Fruit fly (Drosophila melanogaster) whole organism, wandering third instar larva: ENCODE measurements around the gene Cyp6t1.

ENCODE experiments used
- Abd-B ChIP-seq: fragments of >200 bp; optimal IDR thresholded peaks from 2 replicates; lab custom pipeline; 2017; ENCODE audit warnings: missing biosample characterization, missing genetic modification characterization
- CG32264 ChIP-seq: fragments of 200-800 bp; sonication (Bioruptor generic); optimal IDR thresholded peaks from 2 replicates; lab custom pipeline; 2016; ENCODE audit warnings: missing biosample characterization, missing genetic modification characterization
- CG9705 ChIP-seq: fragments of 200-800 bp; sonication (Bioruptor generic); optimal IDR thresholded peaks from 2 replicates; lab custom pipeline; 2018; ENCODE audit warnings: missing biosample characterization, mild to moderate bottlenecking, missing genetic modification characterization
- CrebA ChIP-seq: fragments of 200-800 bp; sonication (Bioruptor generic); optimal IDR thresholded peaks from 2 replicates; lab custom pipeline; 2016; ENCODE audit warnings: missing biosample characterization, mild to moderate bottlenecking, missing genetic modification characterization, borderline replicate concordance
- Dif ChIP-seq: fragments of 200-275, 200-300 bp; sonication (Bioruptor generic); optimal IDR thresholded peaks from 2 replicates; lab custom pipeline; 2018; ENCODE audit warnings: missing biosample characterization, missing genetic modification characterization; ENCODE audit not compliant: partially characterized antibody
- GATAd ChIP-seq: sonication (Bioruptor generic); optimal IDR thresholded peaks from 2 replicates; lab custom pipeline; 2016; ENCODE audit warnings: missing biosample characterization, missing genetic modification characterization
- HLH106 ChIP-seq: fragments of 200-800 bp; optimal IDR thresholded peaks from 3 replicates; lab custom pipeline; 2019; ENCODE audit warnings: missing biosample characterization, mild to moderate bottlenecking, missing genetic modification characterization, moderate library complexity
- Hnf4 ChIP-seq: fragments of 200-800 bp; sonication (Bioruptor generic); optimal IDR thresholded peaks from 2 replicates; lab custom pipeline; 2016; ENCODE audit warnings: missing biosample characterization, mild to moderate bottlenecking, missing genetic modification characterization
- Hr83 ChIP-seq: fragments of 200-300 bp; sonication (Bioruptor generic); optimal IDR thresholded peaks from 2 replicates; lab custom pipeline; 2016; ENCODE audit warnings: missing biosample characterization, mild to moderate bottlenecking, missing genetic modification characterization, moderate library complexity; ENCODE audit not compliant: poor library complexity, severe bottlenecking
- Jra ChIP-seq: sonication (Bioruptor generic); optimal IDR thresholded peaks from 2 replicates; lab custom pipeline; 2016; ENCODE audit warnings: missing biosample characterization, missing genetic modification characterization
- Mio ChIP-seq: sonication (Bioruptor generic); optimal IDR thresholded peaks from 2 replicates; lab custom pipeline; 2016; ENCODE audit warnings: missing biosample characterization, missing genetic modification characterization
- Myc ChIP-seq: fragments of >200 bp; optimal IDR thresholded peaks from 2 replicates; lab custom pipeline; 2017
- N ChIP-seq: fragments of >200 bp; optimal IDR thresholded peaks from 2 replicates; lab custom pipeline; 2018; ENCODE audit warnings: missing biosample characterization, missing external identifiers, missing genetic modification characterization
- Sp1 ChIP-seq: fragments of 200-800 bp; sonication (Bioruptor generic); optimal IDR thresholded peaks from 3 replicates; lab custom pipeline; 2019; ENCODE audit warnings: missing biosample characterization, mild to moderate bottlenecking, missing genetic modification characterization, moderate library complexity
- Vsx2 ChIP-seq: fragments of 200-300, 225-300 bp; sonication (Bioruptor generic); optimal IDR thresholded peaks from 2 replicates; lab custom pipeline; 2018; ENCODE audit warnings: missing biosample characterization, missing genetic modification characterization; ENCODE audit not compliant: partially characterized antibody
- brk ChIP-seq: fragments of 200-800 bp; sonication (Bioruptor generic); optimal IDR thresholded peaks from 2 replicates; lab custom pipeline; 2016; ENCODE audit warnings: missing biosample characterization, mild to moderate bottlenecking, missing genetic modification characterization
- dl ChIP-seq, 2 experiments: fragments of 175-275, 200-275 bp in 1 of 2; fragments of 200-275 bp in 1 of 2; sonication (Bioruptor generic); optimal IDR thresholded peaks; lab custom pipeline; 2018; ENCODE audit warnings: mild to moderate bottlenecking in 2 of 2, missing biosample characterization in 2 of 2, missing genetic modification characterization in 2 of 2, moderate library complexity in 2 of 2; ENCODE audit not compliant: partially characterized antibody in 2 of 2, insufficient read depth in 1 of 2
- dmrt93B ChIP-seq: fragments of 200-800 bp; sonication (Bioruptor generic); optimal IDR thresholded peaks from 2 replicates; lab custom pipeline; 2018; ENCODE audit warnings: missing biosample characterization, mild to moderate bottlenecking, missing genetic modification characterization
- ey ChIP-seq: fragments of 200-800 bp; sonication (Bioruptor generic); optimal IDR thresholded peaks from 2 replicates; lab custom pipeline; 2016; ENCODE audit warnings: missing biosample characterization, missing genetic modification characterization
- foxo ChIP-seq, 2 experiments: fragments of 200-800 bp; sonication (Bioruptor generic); optimal IDR thresholded peaks; 2 replicates in 1 of 2; 3 replicates in 1 of 2; lab custom pipeline; 2016 to 2017; ENCODE audit warnings: missing biosample characterization in 2 of 2, missing genetic modification characterization in 2 of 2
- h ChIP-seq: fragments of 200-800 bp; sonication (Bioruptor generic); optimal IDR thresholded peaks from 3 replicates; lab custom pipeline; 2016; ENCODE audit warnings: missing biosample characterization, mild to moderate bottlenecking, missing genetic modification characterization
- jim ChIP-seq: fragments of 175-275, 200-325 bp; sonication (Bioruptor generic); optimal IDR thresholded peaks from 2 replicates; lab custom pipeline; 2016; ENCODE audit warnings: missing biosample characterization, mild to moderate bottlenecking, missing genetic modification characterization
- pan ChIP-seq: fragments of >200 bp; optimal IDR thresholded peaks from 2 replicates; lab custom pipeline; 2017
- psq ChIP-seq: fragments of 200-800 bp; sonication (Bioruptor generic); optimal IDR thresholded peaks from 3 replicates; lab custom pipeline; 2017; ENCODE audit warnings: missing biosample characterization, mild to moderate bottlenecking, missing genetic modification characterization, moderate library complexity
- rgr ChIP-seq: fragments of 200-800 bp; sonication (Bioruptor generic); optimal IDR thresholded peaks from 3 replicates; lab custom pipeline; 2016; ENCODE audit warnings: missing biosample characterization, mild to moderate bottlenecking, missing genetic modification characterization
- sage ChIP-seq: fragments of 200-800 bp; sonication (Bioruptor generic); optimal IDR thresholded peaks from 2 replicates; lab custom pipeline; 2016; ENCODE audit warnings: missing biosample characterization, mild to moderate bottlenecking, missing genetic modification characterization
- tai ChIP-seq: sonication (Bioruptor generic); optimal IDR thresholded peaks from 2 replicates; lab custom pipeline; 2016; ENCODE audit warnings: missing biosample characterization, missing genetic modification characterization
- usp ChIP-seq: fragments of >200 bp; optimal IDR thresholded peaks from 2 replicates; lab custom pipeline; 2017; ENCODE audit warnings: missing biosample characterization, missing genetic modification characterization
- woc ChIP-seq: sonication (Bioruptor generic); optimal IDR thresholded peaks from 2 replicates; lab custom pipeline; 2016; ENCODE audit warnings: missing biosample characterization, mild to moderate bottlenecking, missing genetic modification characterization

The Cyp6t1 gene

DNA sequence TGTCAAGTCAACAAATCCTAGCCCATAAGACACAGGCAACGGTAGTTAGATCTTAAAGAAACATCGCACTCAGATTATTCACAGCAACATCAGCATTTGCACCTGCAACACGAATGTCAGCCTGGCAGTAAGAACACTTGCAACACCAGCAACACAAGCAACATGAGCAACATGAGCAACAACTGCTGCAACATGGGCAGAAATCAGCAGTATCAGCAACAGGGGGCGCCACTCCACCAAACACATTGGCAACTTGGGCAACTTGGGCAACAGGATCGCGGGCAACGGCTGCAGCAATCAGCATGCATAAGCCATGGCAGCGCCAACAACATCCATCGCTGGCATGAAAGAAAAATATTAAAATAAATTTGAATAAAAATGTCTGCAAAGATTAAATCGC is 43.8 kb upstream of the Cyp6t1 start:
- no peak for TF ChIP-seq Vsx2 (GFP tag; lab: Kevin White, UChicago)
- TF ChIP-seq Myc: no peak
- no peak for TF ChIP-seq pan (lab: Kevin White, UChicago)
- no peak for TF ChIP-seq psq
- no peak for TF ChIP-seq dmrt93B (GFP tag; lab: Kevin White, UChicago)
- no peak for TF ChIP-seq GATAd (GFP tag; lab: Kevin White, UChicago)
- no peak for TF ChIP-seq CG9705 (GFP tag; lab: Kevin White, UChicago)

DNA sequence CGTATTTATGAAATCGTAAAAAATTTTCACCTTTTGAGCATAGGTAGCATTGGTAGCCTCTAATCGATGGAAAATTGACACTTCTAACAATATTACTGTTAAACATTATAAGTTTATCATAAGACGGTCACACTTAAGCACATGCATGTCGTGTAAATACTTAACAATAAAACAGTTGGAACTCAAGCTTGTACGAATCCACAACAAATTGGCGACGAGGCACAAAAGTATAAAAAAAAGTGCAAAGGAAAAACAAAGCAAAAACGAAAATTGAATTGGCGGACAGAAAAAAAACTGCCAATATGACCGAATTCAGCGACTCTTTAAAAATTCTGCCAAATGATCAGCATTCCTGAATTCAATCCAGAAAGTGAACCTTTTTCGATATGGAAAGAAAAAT is 984 bp upstream of the Cyp6t1 start:
- TF ChIP-seq Sp1 (GFP tag; lab: Kevin White, UChicago) (no peak), dl (GFP tag; optimal IDR thresholded peaks at IDR 0.05; lab: Kevin White, UChicago; ENCODE audit: insufficient read depth in 1 of 2, partially characterized antibody in 2 of 2) (no peak), Vsx2 (GFP tag; lab: Kevin White, UChicago) (no peak), GATAd (GFP tag; lab: Kevin White, UChicago) (no peak), CG32264 (no peak), N (no peak), Myc (no peak), woc (no peak), Dif (GFP tag; lab: Kevin White, UChicago) (no peak), rgr (GFP tag; lab: Kevin White, UChicago) (no peak), sage (no peak), dmrt93B (GFP tag; lab: Kevin White, UChicago) (no peak), Jra (GFP tag; lab: Kevin White, UChicago) (no peak)

DNA sequence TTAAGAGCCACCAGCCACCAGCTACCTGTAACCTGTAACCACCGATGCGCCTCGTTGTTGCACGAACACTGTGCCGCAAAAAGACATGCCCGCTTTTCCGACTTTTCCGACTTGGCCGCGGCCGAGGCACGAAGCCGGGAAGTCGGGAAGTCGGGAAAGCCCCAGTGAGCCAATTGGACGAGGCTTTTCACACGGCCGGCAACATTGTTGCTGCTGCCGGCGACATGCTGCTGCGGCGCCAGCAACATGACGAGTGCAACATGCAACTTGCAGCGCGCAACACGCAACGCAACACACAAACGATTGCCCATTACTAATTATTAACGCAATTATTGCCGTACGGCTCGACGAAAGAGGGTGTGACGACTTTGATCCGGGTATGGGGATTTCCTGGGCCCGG is 11.5 kb downstream of the Cyp6t1 start:
- TF ChIP-seq Hr83 (no peak), brk (GFP tag; lab: Kevin White, UChicago) (no peak), Sp1 (GFP tag; lab: Kevin White, UChicago) (no peak), tai (no peak), CG32264 (no peak), Abd-B (GFP tag; lab: Kevin White, UChicago) (no peak), CrebA (no peak), usp (GFP tag; lab: Kevin White, UChicago) (no peak), sage (no peak), GATAd (GFP tag; lab: Kevin White, UChicago) (no peak), ey (no peak)

DNA sequence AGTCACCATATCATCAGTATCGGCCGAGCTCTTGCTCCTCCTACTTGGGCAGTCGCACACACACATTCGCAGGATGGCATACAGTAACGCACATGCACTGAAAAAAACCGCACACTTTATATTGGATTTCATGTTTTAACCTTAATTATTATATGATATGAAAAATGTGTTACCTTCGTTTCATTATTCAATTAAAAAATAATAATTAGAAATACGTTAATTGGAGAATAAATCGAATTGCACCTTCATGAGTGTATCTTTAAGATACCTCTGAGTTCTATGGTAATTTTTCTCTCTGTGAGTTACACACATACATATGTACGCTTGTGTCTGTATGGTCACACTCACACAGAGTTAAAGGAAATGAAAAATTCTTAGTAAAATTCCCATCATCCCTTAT is 22.0 kb downstream of the Cyp6t1 start:
- no peak for TF ChIP-seq pan (lab: Kevin White, UChicago)
- no peak for TF ChIP-seq jim (GFP tag; lab: Kevin White, UChicago)
- TF ChIP-seq Vsx2 (GFP tag; lab: Kevin White, UChicago): no peak
- TF ChIP-seq GATAd (GFP tag; lab: Kevin White, UChicago): no peak
- TF ChIP-seq foxo (GFP tag; optimal IDR thresholded peaks at IDR 0.05; lab: Kevin White, UChicago): no peak
- TF ChIP-seq Hnf4 (GFP tag; lab: Kevin White, UChicago): no peak
- TF ChIP-seq woc: no peak

DNA sequence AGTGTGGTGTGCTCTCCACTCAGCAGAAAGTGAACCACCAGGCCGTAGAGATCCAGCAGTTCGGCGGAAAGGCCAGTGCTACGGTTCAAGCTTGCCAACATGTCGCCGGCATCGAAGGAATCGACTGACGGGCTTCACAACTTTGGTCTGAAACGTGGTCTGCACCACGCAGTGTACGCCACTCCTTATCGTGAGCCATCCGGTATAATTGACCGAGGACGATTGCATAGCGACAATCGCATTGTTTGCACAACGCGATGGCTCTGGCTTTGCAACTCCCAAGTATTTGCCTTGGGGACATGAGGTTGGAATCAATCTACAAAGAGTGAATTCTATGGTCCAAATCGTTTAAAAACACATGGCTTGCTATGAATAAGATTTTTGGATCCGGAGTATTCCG is 40.2 kb downstream of the Cyp6t1 start, which contains the start of gene Ir20a:
Gene Ir20a (minus strand): TSS at position 101 of the 400 bp plus-strand sequence.
- TF ChIP-seq sage: no peak
- TF ChIP-seq dl (GFP tag; optimal IDR thresholded peaks at IDR 0.05; lab: Kevin White, UChicago; ENCODE audit: insufficient read depth in 1 of 2, partially characterized antibody in 2 of 2): no peak
- no peak for TF ChIP-seq Hnf4 (GFP tag; lab: Kevin White, UChicago)
- TF ChIP-seq HLH106 (tag; lab: Kevin White, UChicago): no peak
- no peak for TF ChIP-seq h (GFP tag; lab: Kevin White, UChicago)
- no peak for TF ChIP-seq Mio (GFP tag; lab: Kevin White, UChicago)
- no peak for TF ChIP-seq CG32264
- TF ChIP-seq Dif (GFP tag; lab: Kevin White, UChicago): no peak
- no peak for TF ChIP-seq dmrt93B (GFP tag; lab: Kevin White, UChicago)
- TF ChIP-seq CrebA: no peak
